1 fruit fly cellular context compared by ENCODE assay signal in the genomic region with DNA sequence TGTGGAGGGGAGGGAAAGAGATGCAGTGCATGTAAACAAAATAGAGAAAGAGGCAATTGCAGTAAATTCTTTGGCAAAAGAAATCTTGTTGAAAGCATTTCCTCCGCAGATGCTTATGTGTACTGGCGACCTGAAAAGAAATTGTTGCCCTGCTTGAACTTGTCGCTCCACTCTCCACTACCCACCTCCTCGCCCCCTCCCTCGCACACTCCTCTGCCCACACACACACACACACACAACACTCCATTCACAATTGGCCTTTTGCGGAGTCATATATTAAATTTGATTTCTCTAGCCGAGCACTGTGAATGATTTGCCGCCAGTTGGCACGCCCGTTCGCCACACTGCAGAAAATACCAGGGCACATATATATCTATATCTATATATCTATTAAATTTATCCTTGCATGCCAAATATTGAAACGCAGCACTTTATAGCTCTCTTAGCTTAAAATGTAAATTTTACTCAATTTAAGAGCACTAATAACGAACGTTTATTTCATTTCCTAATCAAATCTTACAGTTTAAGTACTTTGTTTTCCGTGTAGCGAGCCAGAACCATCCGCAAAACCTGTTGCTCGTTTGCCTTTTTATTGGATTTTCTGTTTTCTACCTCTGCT.
TF ChIP-seq lines count a peak whose summit lies in the region.

No protein-coding gene starts in this region.

TF ChIP-seq in whole organism, embryonic, 481 proteins besides CTCF, POLR2A, EP300 and RAD21 (continued from another document and continues in another):
- peak; percentile 10 for TF ChIP-seq Neu2 (GFP tag; optimal IDR thresholded peaks at IDR 0.05; lab: Kevin White, UChicago; ENCODE audit: borderline replicate concordance)
- no peak for TF ChIP-seq jigr1 (GFP tag; IDR thresholded peaks at IDR 0.05; lab: Robert Waterston, UW)
- TF ChIP-seq hbn (GFP tag; IDR thresholded peaks at IDR 0.05; lab: Robert Waterston, UW; ENCODE audit: partially characterized antibody): no peak
- TF ChIP-seq chm (GFP tag; IDR thresholded peaks at IDR 0.05; lab: Robert Waterston, UW): no peak
- TF ChIP-seq Gug (GFP tag; IDR thresholded peaks at IDR 0.05; lab: Robert Waterston, UW): peak; percentile 58; the same call in 3 of the 4 replicates
- no peak for TF ChIP-seq HLH4C (GFP tag; IDR thresholded peaks at IDR 0.05; lab: Robert Waterston, UW; ENCODE audit: partially characterized antibody)
- TF ChIP-seq ab (GFP tag; optimal IDR thresholded peaks at IDR 0.05; lab: Kevin White, UChicago): no peak
- TF ChIP-seq CG2889 (GFP tag; IDR thresholded peaks at IDR 0.05; lab: Robert Waterston, UW): peak; percentile 42; the same call in 1 of the 3 replicates
- TF ChIP-seq pho (GFP tag; optimal IDR thresholded peaks at IDR 0.05; lab: Kevin White, UChicago): peak; percentile 40
- TF ChIP-seq bcd (GFP tag; optimal IDR thresholded peaks at IDR 0.05; lab: Kevin White, UChicago): peak; percentile 78
- TF ChIP-seq sd (tag; optimal IDR thresholded peaks at IDR 0.05; lab: Kevin White, UChicago): no peak
- peak; percentile 34 for TF ChIP-seq sug (tag; optimal IDR thresholded peaks at IDR 0.05; lab: Kevin White, UChicago)
- no peak for TF ChIP-seq pzg (GFP tag; optimal IDR thresholded peaks at IDR 0.05; lab: Kevin White, UChicago)
- no peak for TF ChIP-seq Hmx (GFP tag; optimal IDR thresholded peaks at IDR 0.05; lab: Kevin White, UChicago)
- TF ChIP-seq CG15696 (tag; optimal IDR thresholded peaks at IDR 0.05; lab: Kevin White, UChicago): peak; percentile 46
- TF ChIP-seq CG8290 (GFP tag; optimal IDR thresholded peaks at IDR 0.05; lab: Kevin White, UChicago): no peak
- TF ChIP-seq CG8290 (tag; optimal IDR thresholded peaks at IDR 0.05; lab: Kevin White, UChicago): peak in 1 of 2 experiments; percentile 35
- peak; percentile 64 for TF ChIP-seq CG12659 (GFP tag; optimal IDR thresholded peaks at IDR 0.05; lab: Kevin White, UChicago)
- no peak for TF ChIP-seq ash1 (GFP tag; optimal IDR thresholded peaks at IDR 0.05; lab: Kevin White, UChicago)
- peak; percentile 67 for TF ChIP-seq unpg (GFP tag; optimal IDR thresholded peaks at IDR 0.05; lab: Kevin White, UChicago)
- no peak for TF ChIP-seq prd (optimal IDR thresholded peaks at IDR 0.05; lab: Kevin White, UChicago)
- peak; percentile 81 for TF ChIP-seq prd (GFP tag; IDR thresholded peaks at IDR 0.05; lab: Robert Waterston, UW)
- no peak for TF ChIP-seq CG42726 (GFP tag; IDR thresholded peaks at IDR 0.05; lab: Robert Waterston, UW; ENCODE audit: partially characterized antibody)
- TF ChIP-seq chn (GFP tag; optimal IDR thresholded peaks at IDR 0.05; lab: Kevin White, UChicago): peak; percentile 46
- TF ChIP-seq Atf-2 (GFP tag; optimal IDR thresholded peaks at IDR 0.05; lab: Kevin White, UChicago): peak; percentile 30
- TF ChIP-seq CG18619 (GFP tag; optimal IDR thresholded peaks at IDR 0.05; lab: Kevin White, UChicago): peak; percentile 60
- peak in 1 of 2 experiments; percentile 56 for TF ChIP-seq Pdp1 (GFP tag; optimal IDR thresholded peaks at IDR 0.05; lab: Kevin White, UChicago)
- peak; percentile 21 for TF ChIP-seq ftz-f1 (GFP tag; optimal IDR thresholded peaks at IDR 0.05; lab: Kevin White, UChicago)
- peak; percentile 17 for TF ChIP-seq disco-r (GFP tag; optimal IDR thresholded peaks at IDR 0.05; lab: Kevin White, UChicago)
- TF ChIP-seq CG3838 (GFP tag; optimal IDR thresholded peaks at IDR 0.05; lab: Kevin White, UChicago): no peak
- TF ChIP-seq CG12236 (GFP tag; optimal IDR thresholded peaks at IDR 0.05; lab: Kevin White, UChicago): peak; percentile 11
- peak; percentile 84 for TF ChIP-seq CG14014 (GFP tag; IDR thresholded peaks at IDR 0.05; lab: Robert Waterston, UW)
- TF ChIP-seq Gsc (GFP tag; IDR thresholded peaks at IDR 0.05; lab: Robert Waterston, UW): no peak
- TF ChIP-seq tgo (GFP tag; IDR thresholded peaks at IDR 0.05; lab: Robert Waterston, UW): peak; percentile 75
- TF ChIP-seq bab2 (GFP tag; optimal IDR thresholded peaks at IDR 0.05; lab: Kevin White, UChicago): peak; percentile 35
- peak; percentile 9 for TF ChIP-seq CG18011 (GFP tag; optimal IDR thresholded peaks at IDR 0.05; lab: Kevin White, UChicago)
- peak; percentile 72 for TF ChIP-seq CG17829 (tag; optimal IDR thresholded peaks at IDR 0.05; lab: Kevin White, UChicago)
- no peak for TF ChIP-seq Bgb (GFP tag; IDR thresholded peaks at IDR 0.05; lab: Robert Waterston, UW; ENCODE audit: partially characterized antibody)
- TF ChIP-seq CG4854 (GFP tag; optimal IDR thresholded peaks at IDR 0.05; lab: Kevin White, UChicago): peak; percentile 49
- peak; percentile 41 to 60 for TF ChIP-seq Hr51 (GFP tag; optimal IDR thresholded peaks at IDR 0.05; lab: Kevin White, UChicago)
- peak; percentile 69 for TF ChIP-seq MBD-R2 (GFP tag; IDR thresholded peaks at IDR 0.05; lab: Robert Waterston, UW)
- TF ChIP-seq Dek (tag; optimal IDR thresholded peaks at IDR 0.05; lab: Kevin White, UChicago): peak; percentile 53
- TF ChIP-seq Ssrp (tag; optimal IDR thresholded peaks at IDR 0.05; lab: Kevin White, UChicago): peak; percentile 34
- TF ChIP-seq gro (GFP tag; optimal IDR thresholded peaks at IDR 0.05; lab: Kevin White, UChicago): peak; percentile 43
- peak; percentile 27 for TF ChIP-seq Spps (tag; optimal IDR thresholded peaks at IDR 0.05; lab: Kevin White, UChicago)
- peak; percentile 61 for TF ChIP-seq CG13775 (GFP tag; optimal IDR thresholded peaks at IDR 0.05; lab: Kevin White, UChicago)
- peak; percentile 75 for TF ChIP-seq CG7372 (GFP tag; IDR thresholded peaks at IDR 0.05; lab: Robert Waterston, UW)
- peak; percentile 67 for TF ChIP-seq tin (GFP tag; optimal IDR thresholded peaks at IDR 0.05; lab: Kevin White, UChicago)
- peak; percentile 71 for TF ChIP-seq Taf1 (GFP tag; IDR thresholded peaks at IDR 0.05; lab: Robert Waterston, UW)
- TF ChIP-seq sim (GFP tag; IDR thresholded peaks at IDR 0.05; lab: Robert Waterston, UW): no peak
- peak; percentile 46 for TF ChIP-seq fd3F (GFP tag; optimal IDR thresholded peaks at IDR 0.05; lab: Kevin White, UChicago)
- TF ChIP-seq sob (GFP tag; IDR thresholded peaks at IDR 0.05; lab: Robert Waterston, UW): peak; percentile 86
- peak; percentile 61 for TF ChIP-seq cas (GFP tag; IDR thresholded peaks at IDR 0.05; lab: Robert Waterston, UW)
- TF ChIP-seq CG31365 (tag; optimal IDR thresholded peaks at IDR 0.05; lab: Kevin White, UChicago): peak; percentile 15
- peak; percentile 73 for TF ChIP-seq Hmr (GFP tag; optimal IDR thresholded peaks at IDR 0.05; lab: Kevin White, UChicago)
- peak; percentile 76 for TF ChIP-seq gem (tag; optimal IDR thresholded peaks at IDR 0.05; lab: Kevin White, UChicago)
- TF ChIP-seq rib (GFP tag; IDR thresholded peaks at IDR 0.05; lab: Robert Waterston, UW): peak; percentile 66; the same call in 1 of the 2 replicates
- TF ChIP-seq CG10431 (GFP tag; optimal IDR thresholded peaks at IDR 0.05; lab: Kevin White, UChicago): no peak
- peak; percentile 93 for TF ChIP-seq Dbx (GFP tag; IDR thresholded peaks at IDR 0.05; lab: Robert Waterston, UW)
- TF ChIP-seq lbe (GFP tag; optimal IDR thresholded peaks at IDR 0.05; lab: Kevin White, UChicago): peak; percentile 72
- no peak for TF ChIP-seq CG8089 (GFP tag; optimal IDR thresholded peaks at IDR 0.05; lab: Kevin White, UChicago)
- TF ChIP-seq CG11723 (GFP tag; optimal IDR thresholded peaks at IDR 0.05; lab: Kevin White, UChicago): no peak
- peak; percentile 70 for TF ChIP-seq CG4730 (GFP tag; IDR thresholded peaks at IDR 0.05; lab: Robert Waterston, UW)
- no peak for TF ChIP-seq Atf3 (GFP tag; optimal IDR thresholded peaks at IDR 0.05; lab: Kevin White, UChicago)
- TF ChIP-seq HmgZ (tag; optimal IDR thresholded peaks at IDR 0.05; lab: Kevin White, UChicago): peak; percentile 31
- peak; percentile 46 for TF ChIP-seq crc (GFP tag; optimal IDR thresholded peaks at IDR 0.05; lab: Kevin White, UChicago)
- TF ChIP-seq CG16813 (GFP tag; IDR thresholded peaks at IDR 0.05; lab: Robert Waterston, UW; ENCODE audit: partially characterized antibody): no peak
- TF ChIP-seq Drgx (GFP tag; IDR thresholded peaks at IDR 0.05; lab: Robert Waterston, UW): peak; percentile 86
- TF ChIP-seq fru (optimal IDR thresholded peaks at IDR 0.05; lab: Kevin White, UChicago): no peak
- peak; percentile 48 for TF ChIP-seq CG8924 (tag; optimal IDR thresholded peaks at IDR 0.05; lab: Kevin White, UChicago)
- TF ChIP-seq klu (GFP tag; IDR thresholded peaks at IDR 0.05; lab: Robert Waterston, UW): peak; percentile 78
- TF ChIP-seq CG13424 (tag; optimal IDR thresholded peaks at IDR 0.05; lab: Kevin White, UChicago): peak; percentile 54
- peak; percentile 70 for TF ChIP-seq mam (GFP tag; optimal IDR thresholded peaks at IDR 0.05; lab: Kevin White, UChicago)
- peak; percentile 40 for TF ChIP-seq CG34376 (GFP tag; optimal IDR thresholded peaks at IDR 0.05; lab: Kevin White, UChicago)
- TF ChIP-seq Ravus (GFP tag; IDR thresholded peaks at IDR 0.05; lab: Robert Waterston, UW): no peak; the same call in 1 of the 2 replicates
- TF ChIP-seq Oli (tag; optimal IDR thresholded peaks at IDR 0.05; lab: Kevin White, UChicago): peak; percentile 46
- TF ChIP-seq nerfin-2 (GFP tag; IDR thresholded peaks at IDR 0.05; lab: Robert Waterston, UW; ENCODE audit: partially characterized antibody): no peak
- no peak for TF ChIP-seq CG17802 (tag; optimal IDR thresholded peaks at IDR 0.05; lab: Kevin White, UChicago)
- TF ChIP-seq CG12391 (tag; optimal IDR thresholded peaks at IDR 0.05; lab: Kevin White, UChicago): peak; percentile 57
- TF ChIP-seq CG10274 (GFP tag; optimal IDR thresholded peaks at IDR 0.05; lab: Kevin White, UChicago): peak; percentile 59
- peak; percentile 29 for TF ChIP-seq Antp (GFP tag; optimal IDR thresholded peaks at IDR 0.05; lab: Kevin White, UChicago)
- peak; percentile 42 for TF ChIP-seq pum (GFP tag; optimal IDR thresholded peaks at IDR 0.05; lab: Kevin White, UChicago)
- TF ChIP-seq H2.0 (GFP tag; IDR thresholded peaks at IDR 0.05; lab: Robert Waterston, UW): peak; percentile 29; the same call in 1 of the 2 replicates
- TF ChIP-seq CG7271 (tag; optimal IDR thresholded peaks at IDR 0.05; lab: Kevin White, UChicago): no peak
- TF ChIP-seq pros (GFP tag; optimal IDR thresholded peaks at IDR 0.05; lab: Kevin White, UChicago): no peak
- peak in 1 of 3 experiments; percentile 30 for TF ChIP-seq lola (GFP tag; optimal IDR thresholded peaks at IDR 0.05; lab: Kevin White, UChicago)
- no peak for TF ChIP-seq Nf-YA (GFP tag; IDR thresholded peaks at IDR 0.05; lab: Robert Waterston, UW)
- TF ChIP-seq CG32532 (GFP tag; IDR thresholded peaks at IDR 0.05; lab: Robert Waterston, UW): peak; percentile 90
- TF ChIP-seq zf30C (GFP tag; optimal IDR thresholded peaks at IDR 0.05; lab: Kevin White, UChicago): peak; percentile 67
- TF ChIP-seq CG10959 (GFP tag; IDR thresholded peaks at IDR 0.05; lab: Robert Waterston, UW): peak; percentile 42
- peak; percentile 48 for TF ChIP-seq CG17385 (GFP tag; optimal IDR thresholded peaks at IDR 0.05; lab: Kevin White, UChicago)
- no peak for TF ChIP-seq ERR (GFP tag; optimal IDR thresholded peaks at IDR 0.05; lab: Kevin White, UChicago)
- peak; percentile 45 for TF ChIP-seq CG6654 (GFP tag; optimal IDR thresholded peaks at IDR 0.05; lab: Kevin White, UChicago)
- peak; percentile 6 for TF ChIP-seq Bdp1 (GFP tag; optimal IDR thresholded peaks at IDR 0.05; lab: Kevin White, UChicago)
- TF ChIP-seq stwl (tag; optimal IDR thresholded peaks at IDR 0.05; lab: Kevin White, UChicago): no peak
- no peak for TF ChIP-seq CkIIα-i1 (GFP tag; IDR thresholded peaks at IDR 0.05; lab: Robert Waterston, UW)
- TF ChIP-seq ttk (GFP tag; IDR thresholded peaks at IDR 0.05; lab: Robert Waterston, UW): no peak
- peak; percentile 20 for TF ChIP-seq gcm2 (GFP tag; optimal IDR thresholded peaks at IDR 0.05; lab: Kevin White, UChicago)
- TF ChIP-seq Poxn (GFP tag; IDR thresholded peaks at IDR 0.05; lab: Robert Waterston, UW): peak; percentile 54; the same call in 1 of the 2 replicates
- TF ChIP-seq nom (GFP tag; optimal IDR thresholded peaks at IDR 0.05; lab: Kevin White, UChicago): peak; percentile 42
- peak; percentile 70; the same call in 2 of the 3 replicates for TF ChIP-seq CG6175 (GFP tag; IDR thresholded peaks at IDR 0.05; lab: Robert Waterston, UW)
- TF ChIP-seq CG18764 (GFP tag; optimal IDR thresholded peaks at IDR 0.05; lab: Kevin White, UChicago): peak; percentile 34
- TF ChIP-seq al (GFP tag; IDR thresholded peaks at IDR 0.05; lab: Robert Waterston, UW): peak; percentile 81
- TF ChIP-seq CG2678 (tag; optimal IDR thresholded peaks at IDR 0.05; lab: Kevin White, UChicago): peak; percentile 85
- peak; percentile 54 for TF ChIP-seq CG14441 (GFP tag; IDR thresholded peaks at IDR 0.05; lab: Robert Waterston, UW)
- TF ChIP-seq Myb (GFP tag; optimal IDR thresholded peaks at IDR 0.05; lab: Kevin White, UChicago): peak; percentile 19
- TF ChIP-seq CG8944 (GFP tag; optimal IDR thresholded peaks at IDR 0.05; lab: Kevin White, UChicago): peak; percentile 28
- TF ChIP-seq yki (optimal IDR thresholded peaks at IDR 0.05; lab: Kevin White, UChicago): no peak
- peak; percentile 70 for TF ChIP-seq Oaz (GFP tag; IDR thresholded peaks at IDR 0.05; lab: Robert Waterston, UW)
- no peak; the same call in 2 of the 3 replicates for TF ChIP-seq ci (GFP tag; IDR thresholded peaks at IDR 0.05; lab: Robert Waterston, UW)
- peak; percentile 41; the same call in 1 of the 2 replicates for TF ChIP-seq sisA (GFP tag; IDR thresholded peaks at IDR 0.05; lab: Robert Waterston, UW)
- TF ChIP-seq ind (GFP tag; optimal IDR thresholded peaks at IDR 0.05; lab: Kevin White, UChicago): peak; percentile 68
- peak; percentile 67 for TF ChIP-seq CG4424 (GFP tag; optimal IDR thresholded peaks at IDR 0.05; lab: Kevin White, UChicago)
- TF ChIP-seq CG4328 (GFP tag; optimal IDR thresholded peaks at IDR 0.05; lab: Kevin White, UChicago): peak; percentile 12
- no peak for TF ChIP-seq run (tag; optimal IDR thresholded peaks at IDR 0.05; lab: Kevin White, UChicago)
- peak; percentile 38; the same call in 1 of the 2 replicates for TF ChIP-seq CG14667 (GFP tag; IDR thresholded peaks at IDR 0.05; lab: Robert Waterston, UW)
- TF ChIP-seq lilli (GFP tag; optimal IDR thresholded peaks at IDR 0.05; lab: Kevin White, UChicago): peak; percentile 77
- no peak for TF ChIP-seq gt (GFP tag; IDR thresholded peaks at IDR 0.05; lab: Robert Waterston, UW)
- TF ChIP-seq nau (GFP tag; optimal IDR thresholded peaks at IDR 0.05; lab: Kevin White, UChicago): peak; percentile 59
- peak; percentile 73 for TF ChIP-seq CG9215 (GFP tag; IDR thresholded peaks at IDR 0.05; lab: Robert Waterston, UW)
- no peak for TF ChIP-seq CG14860 (GFP tag; IDR thresholded peaks at IDR 0.05; lab: Robert Waterston, UW; ENCODE audit: partially characterized antibody)
- peak; percentile 91 for TF ChIP-seq Rfx (GFP tag; IDR thresholded peaks at IDR 0.05; lab: Robert Waterston, UW)
- peak; percentile 57 for TF ChIP-seq Dip3 (GFP tag; optimal IDR thresholded peaks at IDR 0.05; lab: Kevin White, UChicago)
- no peak for TF ChIP-seq Tbp (GFP tag; optimal IDR thresholded peaks at IDR 0.05; lab: Kevin White, UChicago)
